Fruit fly (Drosophila melanogaster) whole organism, prepupa: ENCODE results near the gene CG34260.

Experiments
- CG10631 ChIP-seq: fragments of 200-800 bp; sonication (Bioruptor generic); optimal IDR thresholded peaks from 2 replicates; lab custom pipeline; 2016; ENCODE audit warnings: missing biosample characterization, missing genetic modification characterization
- CG10669 ChIP-seq: fragments of 200-800 bp; sonication (Bioruptor generic); optimal IDR thresholded peaks from 3 replicates; lab custom pipeline; 2018; ENCODE audit warnings: missing biosample characterization, mild to moderate bottlenecking, missing genetic modification characterization, moderate library complexity
- CG11294 ChIP-seq: fragments of 200-800 bp; sonication (Bioruptor generic); IDR thresholded peaks from 2 replicates; pipeline ENCODE4 v1.3.6; 2022; ENCODE audit warnings: missing biosample characterization, missing genetic modification characterization
- CG11762 ChIP-seq: fragments of 200-800 bp; sonication (Bioruptor generic); optimal IDR thresholded peaks from 3 replicates; lab custom pipeline; 2016; ENCODE audit warnings: missing biosample characterization, missing genetic modification characterization; ENCODE audit not compliant: insufficient read depth
- CG11902 ChIP-seq: fragments of 200-800 bp; sonication (Bioruptor generic); optimal IDR thresholded peaks from 3 replicates; lab custom pipeline; 2016; ENCODE audit warnings: missing biosample characterization, missing genetic modification characterization
- CG15336 ChIP-seq: fragments of 200-800 bp; sonication (Bioruptor generic); IDR thresholded peaks from 2 replicates; pipeline ENCODE4 v1.3.6; 2022; ENCODE audit warnings: missing biosample characterization, missing genetic modification characterization
- CG1621 ChIP-seq: fragments of 200-800 bp; sonication (Bioruptor generic); optimal IDR thresholded peaks from 3 replicates; lab custom pipeline; 2018; ENCODE audit warnings: missing biosample characterization, mild to moderate bottlenecking, missing genetic modification characterization
- CG16779 ChIP-seq: fragments of 200-800 bp; sonication (Bioruptor generic); optimal IDR thresholded peaks from 3 replicates; lab custom pipeline; 2017; ENCODE audit warnings: missing biosample characterization, mild to moderate bottlenecking, missing genetic modification characterization
- CG3032 ChIP-seq: fragments of 200-800 bp; optimal IDR thresholded peaks from 2 replicates; lab custom pipeline; 2019; ENCODE audit warnings: missing biosample characterization, mild to moderate bottlenecking, missing genetic modification characterization, moderate library complexity
- CG32006 ChIP-seq: fragments of 200-800 bp; sonication (Bioruptor generic); optimal IDR thresholded peaks from 3 replicates; lab custom pipeline; 2017; ENCODE audit warnings: missing biosample characterization, mild to moderate bottlenecking, missing genetic modification characterization
- CG3919 ChIP-seq: fragments of 200-800 bp; sonication (Bioruptor generic); optimal IDR thresholded peaks from 3 replicates; lab custom pipeline; 2016; ENCODE audit warnings: missing biosample characterization, missing genetic modification characterization
- CG4318 ChIP-seq: fragments of 200-800 bp; sonication (Bioruptor generic); optimal IDR thresholded peaks from 3 replicates; lab custom pipeline; 2017; ENCODE audit warnings: missing biosample characterization, mild to moderate bottlenecking, missing genetic modification characterization
- CG6163 ChIP-seq: fragments of 200-800 bp; sonication (Bioruptor generic); IDR thresholded peaks from 3 replicates; pipeline ENCODE4 v1.3.6; 2022; ENCODE audit warnings: missing biosample characterization, missing genetic modification characterization
- CG6276 ChIP-seq: fragments of 200-800 bp; sonication (Bioruptor generic); optimal IDR thresholded peaks from 2 replicates; lab custom pipeline; 2017; ENCODE audit warnings: missing biosample characterization, mild to moderate bottlenecking, missing genetic modification characterization
- CG6808 ChIP-seq: fragments of 200-800 bp; sonication (Bioruptor generic); optimal IDR thresholded peaks from 3 replicates; lab custom pipeline; 2017; ENCODE audit warnings: missing biosample characterization, missing genetic modification characterization, mild to moderate bottlenecking, moderate library complexity, missing genetic modification reagents
- CG6854 ChIP-seq: fragments of 200-800 bp; sonication (Bioruptor generic); optimal IDR thresholded peaks from 2 replicates; lab custom pipeline; 2017; ENCODE audit warnings: missing biosample characterization, mild to moderate bottlenecking, missing genetic modification characterization
- CG7368 ChIP-seq: fragments of 200-800 bp; sonication (Bioruptor generic); optimal IDR thresholded peaks from 3 replicates; lab custom pipeline; 2016; ENCODE audit warnings: missing biosample characterization, missing genetic modification characterization
- CG8319 ChIP-seq: fragments of 200-800 bp; sonication (Bioruptor generic); optimal IDR thresholded peaks from 3 replicates; lab custom pipeline; 2016; ENCODE audit warnings: missing biosample characterization, missing genetic modification characterization
- CG8632 ChIP-seq: fragments of 200-800 bp; sonication (Bioruptor generic); optimal IDR thresholded peaks from 3 replicates; lab custom pipeline; 2016; ENCODE audit warnings: missing biosample characterization, missing genetic modification characterization
- CG9139 ChIP-seq: fragments of 200-800 bp; sonication (Bioruptor generic); optimal IDR thresholded peaks from 3 replicates; lab custom pipeline; 2017; ENCODE audit warnings: missing biosample characterization, mild to moderate bottlenecking, missing genetic modification characterization
- Eip75B ChIP-seq: fragments of 200-800 bp; sonication (Bioruptor generic); optimal IDR thresholded peaks from 3 replicates; lab custom pipeline; 2016; ENCODE audit warnings: missing biosample characterization, missing genetic modification characterization
- Eip78C ChIP-seq: fragments of 200-800 bp; sonication (Bioruptor generic); peaks from one replicate; lab custom pipeline; 2016; ENCODE audit warnings: missing biosample characterization, missing genetic modification characterization
- Eip93F ChIP-seq: fragments of 200-800 bp; sonication (Bioruptor generic); optimal IDR thresholded peaks from 2 replicates; lab custom pipeline; 2016; ENCODE audit warnings: missing biosample characterization, mild to moderate bottlenecking, missing genetic modification characterization
- Ets21C ChIP-seq: fragments of 200-800 bp; sonication (Bioruptor generic); optimal IDR thresholded peaks from 3 replicates; lab custom pipeline; 2016; ENCODE audit warnings: missing biosample characterization, missing genetic modification characterization
- Ets96B ChIP-seq: fragments of 200-800 bp; optimal IDR thresholded peaks from 2 replicates; lab custom pipeline; 2019; ENCODE audit warnings: missing biosample characterization, mild to moderate bottlenecking, missing genetic modification characterization, moderate library complexity
- Hr39 ChIP-seq: fragments of 200-800 bp; sonication (Bioruptor generic); optimal IDR thresholded peaks from 2 replicates; lab custom pipeline; 2016; ENCODE audit warnings: missing biosample characterization, missing genetic modification characterization
- Hr4 ChIP-seq: fragments of 200-800 bp; sonication (Bioruptor generic); optimal IDR thresholded peaks from 3 replicates; lab custom pipeline; 2016; ENCODE audit warnings: missing biosample characterization, missing genetic modification characterization
- Lpt ChIP-seq: fragments of 200-800 bp; sonication (Bioruptor generic); optimal IDR thresholded peaks from 3 replicates; lab custom pipeline; 2016; ENCODE audit warnings: missing biosample characterization, missing genetic modification characterization
- Met ChIP-seq: fragments of 200-800 bp; sonication (Bioruptor generic); optimal IDR thresholded peaks from 3 replicates; lab custom pipeline; 2016; ENCODE audit warnings: missing biosample characterization, missing genetic modification characterization
- OdsH ChIP-seq: fragments of 200-800 bp; sonication (Bioruptor generic); optimal IDR thresholded peaks from 3 replicates; lab custom pipeline; 2016; ENCODE audit warnings: missing biosample characterization, missing genetic modification characterization
- Smox ChIP-seq: fragments of 200-800 bp; sonication (Bioruptor generic); optimal IDR thresholded peaks from 3 replicates; lab custom pipeline; 2016; ENCODE audit warnings: missing biosample characterization, missing genetic modification characterization
- Sox15 ChIP-seq: fragments of 200-800 bp; sonication (Bioruptor generic); optimal IDR thresholded peaks from 3 replicates; lab custom pipeline; 2016; ENCODE audit warnings: missing biosample characterization, missing genetic modification characterization
- achi ChIP-seq: fragments of 200-800 bp; sonication (Bioruptor generic); optimal IDR thresholded peaks from 3 replicates; lab custom pipeline; 2016; ENCODE audit warnings: missing biosample characterization, missing genetic modification characterization
- acj6 ChIP-seq: fragments of 200-800 bp; sonication (Bioruptor generic); optimal IDR thresholded peaks from 3 replicates; lab custom pipeline; 2016; ENCODE audit warnings: missing biosample characterization, missing genetic modification characterization
- cyc ChIP-seq: fragments of 200-800 bp; sonication (Bioruptor generic); optimal IDR thresholded peaks from 3 replicates; lab custom pipeline; 2016; ENCODE audit warnings: missing biosample characterization, missing genetic modification characterization
- dsx ChIP-seq: fragments of 200-800 bp; optimal IDR thresholded peaks from 3 replicates; lab custom pipeline; 2019; ENCODE audit warnings: missing biosample characterization, mild to moderate bottlenecking, missing genetic modification characterization, moderate library complexity; ENCODE audit not compliant: poor library complexity, severe bottlenecking
- eg ChIP-seq: fragments of 200-800 bp; sonication (Bioruptor generic); IDR thresholded peaks from 3 replicates; pipeline ENCODE4 v1.3.6; 2022; ENCODE audit warnings: missing biosample characterization, missing genetic modification characterization
- esn ChIP-seq: fragments of 200-800 bp; sonication (Bioruptor generic); optimal IDR thresholded peaks from 2 replicates; lab custom pipeline; 2016; ENCODE audit warnings: missing biosample characterization, mild to moderate bottlenecking, missing genetic modification characterization, moderate library complexity
- fd59A ChIP-seq: fragments of 200-800 bp; sonication (Bioruptor generic); optimal IDR thresholded peaks from 2 replicates; lab custom pipeline; 2017; ENCODE audit warnings: missing biosample characterization, mild to moderate bottlenecking, missing genetic modification characterization, missing genetic modification reagents
- fd85E ChIP-seq: fragments of 200-800 bp; sonication (Bioruptor generic); optimal IDR thresholded peaks from 3 replicates; lab custom pipeline; 2016; ENCODE audit warnings: missing biosample characterization, missing genetic modification characterization
- fkh ChIP-seq: fragments of 200-800 bp; sonication (Bioruptor generic); optimal IDR thresholded peaks from 3 replicates; lab custom pipeline; 2017; ENCODE audit warnings: missing biosample characterization, mild to moderate bottlenecking, missing genetic modification characterization, moderate library complexity
- lz ChIP-seq: fragments of 200-800 bp; sonication (Bioruptor generic); optimal IDR thresholded peaks from 3 replicates; lab custom pipeline; 2016; ENCODE audit warnings: missing biosample characterization, missing genetic modification characterization
- net ChIP-seq: fragments of 200-800 bp; sonication (Bioruptor generic); optimal IDR thresholded peaks from 3 replicates; lab custom pipeline; 2016; ENCODE audit warnings: missing biosample characterization, missing genetic modification characterization
- pdm3 ChIP-seq: fragments of 200-800 bp; sonication (Bioruptor generic); optimal IDR thresholded peaks from 3 replicates; lab custom pipeline; 2016; ENCODE audit warnings: missing biosample characterization, missing genetic modification characterization
- spab ChIP-seq: fragments of 200-800 bp; sonication (Bioruptor generic); optimal IDR thresholded peaks from 2 replicates; lab custom pipeline; 2017; ENCODE audit warnings: missing biosample characterization, mild to moderate bottlenecking, missing genetic modification characterization, missing genetic modification reagents
- ss ChIP-seq, 2 experiments: fragments of 200-800 bp; sonication (Bioruptor generic); optimal IDR thresholded peaks; 2 replicates in 1 of 2; 3 replicates in 1 of 2; lab custom pipeline; 2017 to 2018; ENCODE audit warnings: mild to moderate bottlenecking in 2 of 2, missing biosample characterization in 2 of 2, missing genetic modification characterization in 2 of 2, moderate library complexity in 1 of 2
- svp ChIP-seq: fragments of 200-800 bp; sonication (Bioruptor generic); peaks from one replicate; lab custom pipeline; 2016; ENCODE audit warnings: missing biosample characterization, missing genetic modification characterization
- topi ChIP-seq: fragments of 200-800 bp; sonication (Bioruptor generic); optimal IDR thresholded peaks from 3 replicates; lab custom pipeline; 2016; ENCODE audit warnings: missing biosample characterization, missing genetic modification characterization
- vri ChIP-seq: fragments of 200-800 bp; sonication (Bioruptor generic); optimal IDR thresholded peaks from 3 replicates; lab custom pipeline; 2016; ENCODE audit warnings: missing biosample characterization, mild to moderate bottlenecking, missing genetic modification characterization

The CG34260 gene

dm6 chr3L:20685079-20685478 is 28.8 kb upstream of the CG34260 start:
- TF ChIP-seq CG11762 (GFP tag; lab: Kevin White, UChicago) (no peak), svp (GFP tag; lab: Kevin White, UChicago) (peak; percentile 40), Eip78C (peak; percentile 60)

- no peak for TF ChIP-seq eg (GFP tag; lab: Robert Waterston, UW)
- no peak for TF ChIP-seq CG9139 (GFP tag; lab: Kevin White, UChicago)
- peak; percentile 30 for TF ChIP-seq Met (GFP tag; lab: Kevin White, UChicago)
- peak; percentile 31 for TF ChIP-seq esn (GFP tag; lab: Kevin White, UChicago)
- no peak for TF ChIP-seq CG7368 (GFP tag; lab: Kevin White, UChicago)
- no peak for TF ChIP-seq CG6163 (GFP tag; lab: Robert Waterston, UW)
- TF ChIP-seq spab (GFP tag; lab: Kevin White, UChicago): no peak
- peak; percentile 7 for TF ChIP-seq Ets96B (tag; lab: Kevin White, UChicago)
- no peak for TF ChIP-seq CG3032
- TF ChIP-seq CG6276 (GFP tag; lab: Kevin White, UChicago): no peak
- no peak for TF ChIP-seq Hr4 (GFP tag; lab: Kevin White, UChicago)
- no peak for TF ChIP-seq CG3919 (GFP tag; lab: Kevin White, UChicago)
- TF ChIP-seq fd85E: no peak
- no peak for TF ChIP-seq Eip93F (GFP tag; lab: Kevin White, UChicago)
- TF ChIP-seq CG32006 (GFP tag; lab: Kevin White, UChicago): no peak
- TF ChIP-seq ss (GFP tag; optimal IDR thresholded peaks at IDR 0.05; lab: Kevin White, UChicago): no peak
- TF ChIP-seq pdm3 (GFP tag; lab: Kevin White, UChicago): no peak
- TF ChIP-seq CG8632: no peak
- peak; percentile 24 for TF ChIP-seq CG10631
- TF ChIP-seq fkh (GFP tag; lab: Kevin White, UChicago): no peak
- TF ChIP-seq CG6808 (GFP tag; lab: Kevin White, UChicago): no peak
- TF ChIP-seq CG10669: no peak
- peak; percentile 24 for TF ChIP-seq Smox
- TF ChIP-seq dsx (GFP tag; lab: Kevin White, UChicago): no peak
- TF ChIP-seq CG8319: no peak
- TF ChIP-seq CG16779 (tag; lab: Kevin White, UChicago): no peak
- TF ChIP-seq Sox15 (GFP tag; lab: Kevin White, UChicago): no peak
- no peak for TF ChIP-seq Ets21C (GFP tag; lab: Kevin White, UChicago)
- no peak for TF ChIP-seq CG4318 (GFP tag; lab: Kevin White, UChicago)
- no peak for TF ChIP-seq vri (GFP tag; lab: Kevin White, UChicago)
- peak; percentile 20 for TF ChIP-seq Hr39 (GFP tag; lab: Kevin White, UChicago)
- TF ChIP-seq CG6854 (GFP tag; lab: Kevin White, UChicago): no peak
- TF ChIP-seq svp (GFP tag; lab: Kevin White, UChicago): peak; percentile 22
- TF ChIP-seq Eip75B (GFP tag; lab: Kevin White, UChicago): no peak
- TF ChIP-seq acj6 (GFP tag; lab: Kevin White, UChicago): no peak
- peak; percentile 1 for TF ChIP-seq achi (GFP tag; lab: Kevin White, UChicago)
- TF ChIP-seq CG11902 (GFP tag; lab: Kevin White, UChicago): no peak
- no peak for TF ChIP-seq CG11294 (GFP tag; lab: Robert Waterston, UW)
- TF ChIP-seq lz (GFP tag; lab: Kevin White, UChicago): peak; percentile 18
- no peak for TF ChIP-seq CG1621
- TF ChIP-seq Eip78C: peak; percentile 29
- no peak for TF ChIP-seq fd59A (GFP tag; lab: Kevin White, UChicago)
- TF ChIP-seq topi (GFP tag; lab: Kevin White, UChicago): peak; percentile 32
- TF ChIP-seq Lpt (GFP tag; lab: Kevin White, UChicago): no peak
- TF ChIP-seq CG11762 (GFP tag; lab: Kevin White, UChicago): no peak
- no peak for TF ChIP-seq cyc
- TF ChIP-seq OdsH (GFP tag; lab: Kevin White, UChicago): no peak
- TF ChIP-seq net (GFP tag; lab: Kevin White, UChicago): no peak
- TF ChIP-seq CG15336 (GFP tag; lab: Robert Waterston, UW): no peak
These were observed 26.6 kb upstream of the CG34260 start for dm6 chr3L:20687134-20687787.
